Worm (Caenorhabditis elegans): ENCODE results near the gene B0310.2.

B0310.2 gene

DNA sequence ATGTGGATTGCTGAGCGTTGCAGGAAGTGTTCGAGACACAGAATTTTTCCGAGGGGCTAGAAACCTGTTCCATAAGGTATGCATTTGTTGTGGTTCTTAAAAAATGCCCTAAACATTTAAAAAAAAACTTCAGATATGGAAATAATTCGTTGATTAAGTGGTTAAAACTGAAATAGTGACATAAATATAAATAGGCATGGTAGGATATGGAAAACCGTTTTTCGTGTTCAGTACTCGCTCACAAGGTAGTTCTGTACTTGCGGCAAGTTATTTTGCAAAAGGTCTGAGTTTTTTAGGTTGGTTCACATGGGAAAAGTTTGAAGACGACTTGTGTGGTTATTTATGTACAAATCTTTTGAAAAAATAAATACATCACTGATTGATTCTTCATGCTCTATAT is 14.1 kb upstream of the B0310.2 start, which contains the start of gene B0310.3:
Gene B0310.3, minus strand, starts transcription at position 101 of the 400 bp plus-strand sequence.
- no peak for TF ChIP-seq W03F9.2 (tag; optimal IDR thresholded peaks at IDR 0.05)
- no peak for TF ChIP-seq dao-5 (tag; optimal IDR thresholded peaks at IDR 0.05)
- TF ChIP-seq him-1 (tag; optimal IDR thresholded peaks at IDR 0.05): no peak

DNA sequence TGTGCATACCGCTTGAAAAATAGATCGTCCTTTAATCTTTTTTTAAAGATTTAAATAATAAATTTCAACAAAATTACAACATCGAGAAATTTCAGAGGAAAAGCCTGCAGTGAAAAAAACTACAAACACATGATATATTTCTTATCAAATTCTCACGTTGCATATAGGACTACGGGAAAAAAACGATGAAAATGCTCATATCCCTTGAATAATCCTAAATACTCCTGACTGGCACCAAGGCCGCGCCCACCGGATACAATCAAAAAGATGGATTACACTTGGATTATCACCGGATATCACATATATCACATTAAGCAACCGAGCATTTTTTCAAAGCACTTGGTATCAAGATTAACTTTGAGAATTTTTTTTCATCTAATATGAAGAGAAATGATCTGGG is 7.3 kb upstream of the B0310.2 start:
- TF ChIP-seq W03F9.2 (tag; optimal IDR thresholded peaks at IDR 0.05) (no peak), him-1 (tag; optimal IDR thresholded peaks at IDR 0.05) (no peak), dao-5 (tag; optimal IDR thresholded peaks at IDR 0.05) (no peak)

DNA sequence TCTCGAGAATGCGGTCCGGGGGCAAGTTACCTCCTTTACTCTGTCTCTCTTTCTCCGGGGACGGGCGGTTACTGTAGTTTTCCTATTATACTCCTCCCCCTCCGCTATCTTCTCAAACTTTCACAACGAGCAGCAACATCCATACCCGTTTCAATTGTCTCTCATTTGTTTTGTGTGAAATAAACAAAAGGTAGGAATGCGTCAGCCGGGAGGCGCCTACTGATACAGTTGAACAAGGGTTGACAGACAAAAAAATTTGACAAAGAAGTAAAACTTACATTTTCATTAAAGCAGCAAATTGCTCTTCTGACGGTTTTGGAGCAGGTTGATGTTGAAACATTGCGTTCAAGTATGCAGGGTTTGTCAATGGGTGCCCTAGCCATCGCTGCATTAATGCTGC is 1.7 kb downstream of the B0310.2 start:
- TF ChIP-seq dao-5 (tag; optimal IDR thresholded peaks at IDR 0.05) (no peak), W03F9.2 (tag; optimal IDR thresholded peaks at IDR 0.05) (no peak), him-1 (tag; optimal IDR thresholded peaks at IDR 0.05) (no peak)

DNA sequence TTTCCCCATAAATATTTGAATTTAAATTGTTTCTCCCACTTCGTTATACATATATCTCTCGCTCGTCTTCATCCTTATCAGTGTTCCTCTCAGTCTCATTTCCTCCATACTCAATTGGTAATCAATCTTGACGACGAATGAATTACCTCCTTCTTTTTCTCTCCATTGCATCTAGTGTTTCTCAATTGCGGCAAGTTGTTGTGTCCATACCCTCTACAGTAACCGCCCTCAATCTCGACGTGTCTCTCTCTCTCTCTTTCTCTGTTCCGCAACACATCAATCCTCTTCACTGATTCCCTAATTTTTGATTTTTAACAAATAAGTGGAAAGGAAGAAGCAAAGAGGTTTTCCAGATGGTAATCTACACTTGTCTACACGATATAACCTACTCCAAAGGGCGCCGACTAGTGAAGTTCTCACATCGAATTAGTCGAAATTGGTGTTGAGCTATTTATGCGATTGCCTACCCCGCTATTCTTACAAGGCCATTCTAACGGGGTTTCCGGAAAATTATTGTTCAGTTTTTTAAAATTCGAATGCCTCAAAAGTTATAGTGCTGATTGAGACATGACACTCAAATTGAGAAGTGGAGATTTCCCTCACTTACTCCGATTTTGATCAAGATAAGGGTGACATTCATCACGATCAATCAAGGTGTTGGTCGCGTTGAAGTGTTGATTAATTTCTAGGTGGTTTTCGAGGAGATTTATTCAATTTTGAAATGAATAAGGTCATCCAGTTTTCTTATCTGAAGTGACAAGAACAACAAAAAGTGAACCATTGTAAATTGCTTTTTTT is 2.5 kb downstream of the B0310.2 start:
- TF ChIP-seq him-1 (tag; optimal IDR thresholded peaks at IDR 0.05) (no peak), dao-5 (tag; optimal IDR thresholded peaks at IDR 0.05) (no peak), W03F9.2 (tag; optimal IDR thresholded peaks at IDR 0.05) (no peak)

DNA sequence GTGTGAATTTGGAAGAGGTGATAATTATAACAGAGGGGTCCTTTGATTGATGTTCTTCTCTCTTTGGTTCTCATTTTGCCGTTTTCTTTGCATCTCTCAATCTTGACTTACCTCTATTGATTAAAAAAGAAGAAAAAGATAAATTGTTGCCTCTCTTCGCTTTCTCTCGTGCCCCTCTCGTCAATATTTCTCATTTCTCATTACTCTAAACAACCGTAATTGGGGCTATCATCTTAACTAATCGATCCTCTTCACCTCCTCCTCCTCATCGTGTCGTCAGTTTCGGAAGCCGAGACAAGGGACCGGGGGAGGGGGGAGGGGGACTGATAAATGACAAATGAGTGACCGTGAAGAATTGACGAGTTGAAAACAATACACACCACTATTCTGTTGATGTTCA is 8.1 kb downstream of the B0310.2 start:
- TF ChIP-seq him-1 (tag; optimal IDR thresholded peaks at IDR 0.05) (no peak), dao-5 (tag; optimal IDR thresholded peaks at IDR 0.05) (no peak), W03F9.2 (tag; optimal IDR thresholded peaks at IDR 0.05) (no peak)

DNA sequence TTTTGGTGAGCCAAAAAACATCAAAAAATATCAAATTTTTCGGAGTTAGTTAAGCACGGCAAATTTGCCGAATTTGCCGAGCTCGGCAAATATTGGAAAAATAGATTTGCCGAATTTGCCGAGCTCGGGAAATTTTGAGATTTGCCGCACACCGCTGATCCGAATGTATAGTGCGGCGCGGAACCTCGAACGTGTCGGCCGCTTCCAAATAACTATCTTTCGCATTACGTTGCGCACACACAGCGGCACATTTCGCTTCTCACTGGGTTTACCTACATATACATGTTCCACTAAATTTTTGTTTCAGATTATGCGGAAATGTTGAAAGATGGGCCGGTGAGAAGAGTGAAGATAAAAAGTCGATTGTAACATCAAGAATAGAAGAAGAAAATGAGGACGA is 10.0 kb downstream of the B0310.2 start:
- no peak for TF ChIP-seq W03F9.2 (tag; optimal IDR thresholded peaks at IDR 0.05)
- TF ChIP-seq him-1 (tag; optimal IDR thresholded peaks at IDR 0.05): no peak
- TF ChIP-seq dao-5 (tag; optimal IDR thresholded peaks at IDR 0.05): no peak

DNA sequence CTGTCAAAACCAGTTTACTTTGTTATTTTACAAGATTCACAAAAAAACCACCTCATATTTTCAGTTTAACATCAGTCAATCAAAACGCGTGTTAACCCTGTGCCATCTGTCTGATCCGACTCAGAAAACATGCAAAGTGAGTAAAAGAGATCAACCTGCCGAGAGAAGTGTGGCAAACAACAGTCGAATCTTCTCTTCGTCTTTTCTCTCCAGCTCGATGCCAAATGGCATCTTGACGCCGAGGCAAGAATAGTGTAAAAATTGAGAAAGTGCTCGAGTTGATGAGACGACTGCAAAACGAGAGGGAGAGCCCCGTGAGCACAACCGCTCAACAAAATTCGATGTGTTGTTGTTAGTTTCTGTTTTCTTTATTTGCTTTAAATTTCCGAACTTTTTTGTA is 13.8 kb downstream of the B0310.2 start, which contains the start of gene B0310.1:
Gene B0310.1, plus strand, starts transcription at position 310 of the 400 bp plus-strand sequence.
- TF ChIP-seq W03F9.2 (tag; optimal IDR thresholded peaks at IDR 0.05): no peak
- TF ChIP-seq dao-5 (tag; optimal IDR thresholded peaks at IDR 0.05): no peak
- TF ChIP-seq him-1 (tag; optimal IDR thresholded peaks at IDR 0.05): no peak

DNA sequence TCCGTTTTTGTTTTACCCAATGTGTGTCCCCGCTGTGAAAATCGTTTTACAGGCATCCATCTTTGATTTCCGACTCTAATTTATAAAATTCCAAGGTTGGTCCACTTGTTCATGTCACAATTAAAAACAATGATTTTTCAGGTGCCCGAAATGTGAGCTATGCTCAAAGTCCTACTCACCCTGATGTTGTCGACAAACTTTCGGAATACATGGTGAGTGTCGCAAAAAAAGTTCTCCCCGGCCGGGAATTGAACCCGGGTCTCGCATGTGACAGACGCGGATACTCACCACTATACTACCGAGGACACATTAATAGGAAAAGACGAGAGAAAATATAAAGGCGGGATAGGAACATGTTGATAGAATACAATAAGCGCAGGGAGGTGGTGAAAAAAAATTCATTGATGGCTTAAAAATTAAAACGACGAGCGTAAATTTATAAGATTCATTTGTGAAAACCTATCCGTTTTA is 17.1 kb downstream of the B0310.2 start, which contains the start of gene egl-17:
Gene egl-17, plus strand, starts transcription at position 51 of the 471 bp plus-strand sequence.
- peak; percentile 85 for TF ChIP-seq him-1 (tag; optimal IDR thresholded peaks at IDR 0.05)
- TF ChIP-seq dao-5 (tag; optimal IDR thresholded peaks at IDR 0.05): peak; percentile 87
- peak; percentile 7 for TF ChIP-seq W03F9.2 (tag; optimal IDR thresholded peaks at IDR 0.05)

DNA sequence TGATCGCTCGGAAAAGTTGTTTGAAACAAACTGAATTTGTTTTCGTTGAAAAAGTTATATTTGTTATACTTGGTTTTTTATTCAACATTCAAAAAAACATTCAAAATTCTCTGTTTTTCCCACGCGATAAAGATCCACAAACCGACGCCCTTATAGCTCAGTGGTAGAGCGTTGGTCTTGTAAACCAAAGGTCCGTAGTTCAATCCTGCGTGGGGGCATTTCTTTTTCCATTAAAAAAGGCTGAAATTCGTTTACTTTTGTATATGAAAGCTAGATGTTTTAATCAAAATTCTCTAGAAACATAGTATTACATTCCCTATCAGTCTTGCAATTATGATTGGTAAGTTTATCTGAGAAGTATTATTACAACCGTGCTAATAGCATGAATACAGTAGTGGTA is 19.1 kb downstream of the B0310.2 start:
- TF ChIP-seq W03F9.2 (tag; optimal IDR thresholded peaks at IDR 0.05) (no peak), him-1 (tag; optimal IDR thresholded peaks at IDR 0.05) (no peak), dao-5 (tag; optimal IDR thresholded peaks at IDR 0.05) (no peak)

DNA sequence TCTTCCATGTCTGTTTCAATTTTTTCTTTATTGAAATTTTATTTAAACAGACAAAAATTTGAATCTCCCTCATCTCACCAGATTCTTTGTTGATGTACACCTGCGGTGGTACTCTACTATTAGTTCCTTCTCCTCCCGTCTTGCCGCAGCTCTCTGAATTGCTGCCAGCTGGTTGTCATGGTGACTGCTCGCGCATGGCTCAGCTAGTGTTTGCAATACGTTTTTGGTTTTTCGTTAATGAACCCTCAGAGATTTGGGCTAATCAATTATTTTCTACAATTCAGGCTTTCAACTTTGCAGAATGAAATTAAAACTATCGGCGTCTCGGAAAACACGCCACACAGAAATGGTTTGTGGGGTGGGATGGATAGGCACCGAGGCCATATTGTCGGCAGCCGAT is 25.6 kb downstream of the B0310.2 start, which contains the start of gene che-2:
Gene che-2, plus strand, starts transcription at position 301 of the 400 bp plus-strand sequence.
- no peak for TF ChIP-seq dao-5 (tag; optimal IDR thresholded peaks at IDR 0.05)

DNA sequence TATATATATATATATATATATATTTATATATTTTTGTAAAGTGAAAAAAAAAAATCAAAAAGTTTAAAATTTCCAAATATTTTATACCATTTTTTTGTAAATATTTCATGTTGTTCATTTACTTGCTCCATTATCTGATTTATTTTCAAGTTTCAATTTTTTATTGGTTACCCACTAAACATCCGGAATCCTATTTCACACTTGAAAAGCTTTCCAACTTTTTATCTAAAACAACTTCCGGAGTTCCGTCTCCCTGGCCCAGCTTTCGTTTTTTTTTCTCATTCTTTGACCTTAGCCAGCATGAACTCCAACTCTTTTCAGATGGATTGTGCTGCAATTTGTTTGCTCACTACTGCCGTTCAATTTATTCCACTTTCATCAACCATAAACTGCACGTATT is 30.5 kb downstream of the B0310.2 start, which contains the start of gene F38G1.3:
Gene F38G1.3, plus strand, starts transcription at position 301 of the 400 bp plus-strand sequence.
- no peak for TF ChIP-seq him-1 (tag; optimal IDR thresholded peaks at IDR 0.05)
- TF ChIP-seq dao-5 (tag; optimal IDR thresholded peaks at IDR 0.05): no peak
- no peak for TF ChIP-seq W03F9.2 (tag; optimal IDR thresholded peaks at IDR 0.05)

DNA sequence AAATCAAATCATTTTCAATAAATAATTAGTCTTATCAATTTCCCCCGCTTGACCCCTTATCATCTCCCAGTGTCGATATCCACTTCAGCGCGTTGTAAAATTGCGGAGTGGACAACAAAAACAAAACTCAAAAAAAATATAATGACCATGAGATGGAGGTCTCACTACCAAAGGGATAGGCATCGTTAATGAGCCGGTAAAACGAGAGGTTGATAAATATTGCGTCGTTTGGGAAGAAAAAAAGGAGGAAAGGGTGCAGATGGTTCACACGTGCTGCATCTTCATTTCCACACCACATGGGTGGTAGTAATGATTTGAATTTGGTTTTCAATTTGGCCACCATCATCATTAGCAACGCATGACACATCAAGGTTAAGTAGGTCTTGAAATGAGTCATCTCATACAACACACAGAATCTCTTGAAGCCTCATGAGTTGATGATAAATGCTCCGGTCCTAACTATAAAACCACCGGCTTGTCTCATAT is 39.4 kb downstream of the B0310.2 start:
- TF ChIP-seq him-1 (tag; optimal IDR thresholded peaks at IDR 0.05): no peak
- no peak for TF ChIP-seq W03F9.2 (tag; optimal IDR thresholded peaks at IDR 0.05)
- TF ChIP-seq dao-5 (tag; optimal IDR thresholded peaks at IDR 0.05): no peak

DNA sequence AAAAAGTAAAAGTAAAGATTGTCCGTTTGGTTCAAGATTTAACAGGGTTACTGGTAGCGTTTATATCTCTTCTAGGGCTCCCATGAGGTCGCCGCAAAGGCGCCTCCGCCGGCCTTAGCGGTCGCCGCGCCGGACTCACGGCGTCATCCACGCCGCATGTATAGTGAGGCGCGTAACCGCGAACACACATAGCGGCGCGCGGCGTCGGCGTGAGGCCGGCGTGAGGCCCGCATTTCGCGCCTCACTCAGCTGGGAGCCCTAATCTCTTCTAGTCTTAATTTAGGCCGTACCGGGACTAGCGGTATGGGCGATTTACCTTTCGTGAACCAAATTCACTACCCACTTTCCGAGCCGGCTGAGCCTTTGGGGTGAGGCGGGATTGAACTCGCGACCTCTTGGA is 45.1 kb downstream of the B0310.2 start:
- no peak for TF ChIP-seq dao-5 (tag; optimal IDR thresholded peaks at IDR 0.05)
- no peak for TF ChIP-seq him-1 (tag; optimal IDR thresholded peaks at IDR 0.05)
- TF ChIP-seq W03F9.2 (tag; optimal IDR thresholded peaks at IDR 0.05): no peak

DNA sequence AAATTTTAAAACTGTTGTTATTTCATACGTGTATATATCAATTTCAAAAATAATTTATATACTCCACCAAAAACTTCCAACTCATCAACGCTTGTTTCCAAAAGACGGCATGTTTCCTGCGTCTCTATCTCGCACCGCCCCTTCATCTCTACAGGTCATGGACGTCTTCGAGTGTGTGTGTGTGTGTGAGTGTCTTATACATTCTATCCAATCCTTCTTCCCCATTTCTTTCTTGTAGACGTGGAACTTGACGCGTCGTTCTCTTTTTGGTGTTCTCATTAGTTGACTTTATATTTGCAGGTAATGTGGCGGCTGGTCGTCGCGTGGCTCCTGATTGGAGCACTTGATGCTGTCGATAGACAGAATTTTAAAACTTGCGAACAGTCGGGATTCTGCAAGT is 46.4 kb downstream of the B0310.2 start, which contains the start of gene aagr-4:
Gene aagr-4, plus strand, starts transcription at position 301 of the 400 bp plus-strand sequence.
- no peak for TF ChIP-seq dao-5 (tag; optimal IDR thresholded peaks at IDR 0.05)
- TF ChIP-seq W03F9.2 (tag; optimal IDR thresholded peaks at IDR 0.05): no peak
- no peak for TF ChIP-seq him-1 (tag; optimal IDR thresholded peaks at IDR 0.05)

Data from whole organism, L4/young adult.